Worm (Caenorhabditis elegans) whole organism, L4 larva: Measurements from ENCODE around the gene srsx-7.

Experiments
- jun-1 ChIP-seq: fragments of 150-350 bp; optimal IDR thresholded peaks from 2 replicates; lab custom pipeline; 2014; ENCODE audit warnings: missing biosample characterization, missing genetic modification reagents, missing genetic modification characterization
- nhr-102 ChIP-seq: sonication (generic microtip); optimal IDR thresholded peaks from 2 replicates; lab custom pipeline; 2016; ENCODE audit warnings: mild to moderate bottlenecking, missing genetic modification characterization, moderate library complexity, missing compliant biosample characterization
- skn-1 ChIP-seq: fragments of 150-350 bp; optimal IDR thresholded peaks from 2 replicates; lab custom pipeline; 2014; ENCODE audit warnings: missing biosample characterization, missing genetic modification characterization
- snpc-4 ChIP-seq: fragments of 150-350 bp; optimal IDR thresholded peaks from 2 replicates; lab custom pipeline; 2014; ENCODE audit warnings: missing biosample characterization, missing genetic modification characterization
- unc-62 ChIP-seq, 3 experiments: fragments of 150-350 bp in 1 of 3; sonication (generic microtip); optimal IDR thresholded peaks in 2 of 3; peaks in 1 of 3; 1 replicate in 1 of 3; 2 replicates in 2 of 3; lab custom pipeline; 2014 to 2017; ENCODE audit warnings: missing biosample characterization in 3 of 3, missing genetic modification characterization in 3 of 3, missing genetic modification reagents in 3 of 3, missing genotype in 1 of 3

DNA sequence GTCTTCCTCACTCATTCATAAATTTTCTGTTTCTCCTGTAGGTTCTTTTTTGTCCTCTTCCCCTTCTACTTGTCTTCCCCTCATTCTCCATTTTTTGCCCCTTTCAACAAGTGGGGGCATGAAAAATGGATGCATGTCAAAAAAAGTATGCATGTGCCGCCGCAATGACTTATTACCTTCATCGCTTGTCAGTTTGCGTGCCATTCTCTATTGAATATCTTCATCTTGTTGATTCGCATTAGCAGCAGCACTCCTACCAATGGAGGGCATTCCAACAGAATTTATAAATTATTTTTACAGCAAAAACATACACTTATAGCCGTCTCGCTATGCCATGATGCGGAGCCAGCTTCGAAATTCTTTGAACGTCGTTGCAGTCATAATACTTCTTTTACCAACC is 34.4 kb upstream of the srsx-7 start, which contains the start of gene F40A3.1:
- TF ChIP-seq snpc-4 (tag; lab: Kevin White, UChicago) (no peak), unc-62 (GFP tag; optimal IDR thresholded peaks at IDR 0.05 in 1 of 2; lab: Kevin White, UChicago) (peak in 1 of 2 experiments; percentile 32), unc-62 (tag; optimal IDR thresholded peaks at IDR 0.05; lab: Kevin White, UChicago) (no peak), skn-1 (no peak), nhr-102 (no peak), jun-1 (tag; lab: Kevin White, UChicago) (no peak)
